Fruit fly (Drosophila melanogaster) whole organism, embryonic: ENCODE data around the gene p115.
A peak's percentile ranks its signal among the peaks of the same experiment; 100 is the strongest.

ENCODE experiments used
- Awh ChIP-seq: fragments of 200-800 bp; sonication (Bioruptor generic); IDR thresholded peaks from 2 replicates; pipeline ENCODE4, ENCODE4 v1.3.6; 2022; ENCODE audit warnings: missing biosample characterization, missing genetic modification characterization
- B-H2 ChIP-seq: fragments of 200-800 bp; sonication (Bioruptor generic); optimal IDR thresholded peaks from 2 replicates; lab custom pipeline; 2018; ENCODE audit warnings: missing biosample characterization, mild to moderate bottlenecking, missing genetic modification characterization
- CG11093 ChIP-seq: fragments of 200-800 bp; sonication (Bioruptor generic); IDR thresholded peaks from 3 replicates; pipeline ENCODE4 v1.3.6; 2022; ENCODE audit warnings: missing biosample characterization, missing genetic modification characterization
- CG15514 ChIP-seq: fragments of 200-800 bp; sonication (Bioruptor generic); optimal IDR thresholded peaks from 3 replicates; lab custom pipeline; 2017; ENCODE audit warnings: missing biosample characterization, missing genetic modification characterization, mild to moderate bottlenecking, moderate library complexity, missing genetic modification reagents
- CG1792 ChIP-seq: fragments of 200-800 bp; sonication (Bioruptor generic); optimal IDR thresholded peaks from 2 replicates; lab custom pipeline; 2016; ENCODE audit warnings: missing biosample characterization, missing genetic modification characterization
- CG18764 ChIP-seq: fragments of 200-800 bp; sonication (Bioruptor generic); optimal IDR thresholded peaks from 3 replicates; lab custom pipeline; 2016; ENCODE audit warnings: missing biosample characterization, missing genetic modification characterization
- CG2199 ChIP-seq: fragments of 200-800 bp; sonication (Bioruptor generic); IDR thresholded peaks from 3 replicates; pipeline ENCODE4 v1.3.6; 2022; ENCODE audit warnings: missing biosample characterization, missing genetic modification characterization
- CG7786 ChIP-seq: fragments of 200-800 bp; sonication (Bioruptor generic); optimal IDR thresholded peaks from 2 replicates; lab custom pipeline; 2016; ENCODE audit warnings: missing biosample characterization, missing genetic modification characterization
- CG8944 ChIP-seq: fragments of 200-800 bp; sonication (Bioruptor generic); optimal IDR thresholded peaks from 3 replicates; lab custom pipeline; 2016; ENCODE audit warnings: missing biosample characterization, missing genetic modification characterization
- CG9817 ChIP-seq: fragments of 200-800 bp; sonication (Bioruptor generic); optimal IDR thresholded peaks from 2 replicates; lab custom pipeline; 2018; ENCODE audit warnings: missing biosample characterization, mild to moderate bottlenecking, missing genetic modification characterization, moderate library complexity
- CkIIα-i1 ChIP-seq: fragments of 200-800 bp; sonication (Bioruptor generic); IDR thresholded peaks from 2 replicates; pipeline ENCODE4 v1.3.6; 2022; ENCODE audit warnings: missing biosample characterization, missing genetic modification characterization
- CoRest ChIP-seq: fragments of 200-800 bp; sonication (Bioruptor generic); optimal IDR thresholded peaks from 3 replicates; lab custom pipeline; 2018; ENCODE audit warnings: missing biosample characterization, mild to moderate bottlenecking, missing genetic modification characterization, moderate library complexity
- Dfd ChIP-seq, 2 experiments: fragments of >200 bp; optimal IDR thresholded peaks; 2 replicates each; lab custom pipeline; 2017; ENCODE audit warnings: missing biosample characterization in 2 of 2, missing genetic modification characterization in 2 of 2
- GATAe ChIP-seq: fragments of 200-800 bp; sonication (Bioruptor generic); conservative IDR thresholded peaks from 2 replicates; pipeline ENCODE4 v1.3.6; 2022; ENCODE audit warnings: missing biosample characterization, missing genetic modification characterization
- Gsc ChIP-seq: fragments of 200-800 bp; sonication (Bioruptor generic); IDR thresholded peaks from 2 replicates; pipeline ENCODE4 v1.3.6; 2022; ENCODE audit warnings: missing biosample characterization, missing genetic modification characterization
- Gug ChIP-seq: fragments of 200-800 bp; sonication (Bioruptor generic); IDR thresholded peaks from 4 replicates; pipeline ENCODE4 v1.3.6; 2022; ENCODE audit warnings: missing biosample characterization, missing genetic modification characterization
- HmgZ ChIP-seq: fragments of 200-800 bp; sonication (Bioruptor generic); optimal IDR thresholded peaks from 2 replicates; lab custom pipeline; 2018; ENCODE audit warnings: missing biosample characterization, mild to moderate bottlenecking, missing genetic modification characterization
- Hr78 ChIP-seq, 2 experiments: fragments of 200-800 bp in 1 of 2; fragments of >200 bp in 1 of 2; sonication (Bioruptor generic) in 1 of 2; optimal IDR thresholded peaks; 2 replicates each; lab custom pipeline; 2017 to 2019; ENCODE audit warnings: missing biosample characterization in 2 of 2, missing genetic modification characterization in 2 of 2, mild to moderate bottlenecking in 1 of 2, moderate library complexity in 1 of 2
- Lhr ChIP-seq: fragments of 200-800 bp; sonication (Bioruptor generic); optimal IDR thresholded peaks from 3 replicates; lab custom pipeline; 2017; ENCODE audit warnings: mild to moderate bottlenecking, missing biosample characterization, missing genetic modification reagents, missing genetic modification characterization
- Lpt ChIP-seq: fragments of >200 bp; optimal IDR thresholded peaks from 2 replicates; lab custom pipeline; 2018; ENCODE audit warnings: missing biosample characterization, missing genetic modification characterization
- Meics ChIP-seq: fragments of 200-800 bp; sonication (Bioruptor generic); optimal IDR thresholded peaks from 2 replicates; lab custom pipeline; 2017; ENCODE audit warnings: missing biosample characterization, mild to moderate bottlenecking, missing genetic modification characterization
- NC2α ChIP-seq: fragments of 200-800 bp; sonication (Bioruptor generic); optimal IDR thresholded peaks from 2 replicates; lab custom pipeline; 2016; ENCODE audit warnings: missing biosample characterization, missing genetic modification characterization
- Nf-YB ChIP-seq: fragments of 200-800 bp; sonication (Bioruptor generic); optimal IDR thresholded peaks from 3 replicates; lab custom pipeline; 2019; ENCODE audit warnings: missing biosample characterization, mild to moderate bottlenecking, missing genetic modification characterization, moderate library complexity
- Nf-YC ChIP-seq: fragments of 200-800 bp; optimal IDR thresholded peaks from 3 replicates; lab custom pipeline; 2019; ENCODE audit warnings: missing biosample characterization, mild to moderate bottlenecking, missing genetic modification characterization, moderate library complexity
- Rx ChIP-seq: fragments of 200-800 bp; sonication (Bioruptor generic); IDR thresholded peaks from 2 replicates; pipeline ENCODE4 v1.3.6; 2022; ENCODE audit warnings: missing biosample characterization, missing genetic modification characterization
- Side ChIP-seq: fragments of 200-800 bp; sonication (Bioruptor generic); optimal IDR thresholded peaks from 2 replicates; lab custom pipeline; 2016; ENCODE audit warnings: missing biosample characterization, missing genetic modification characterization
- Sox100B ChIP-seq: fragments of 200-800 bp; sonication (Bioruptor generic); optimal IDR thresholded peaks from 3 replicates; lab custom pipeline; 2018; ENCODE audit warnings: missing biosample characterization, mild to moderate bottlenecking, missing genetic modification characterization
- Spps ChIP-seq: fragments of 200-800 bp; sonication (Bioruptor generic); optimal IDR thresholded peaks from 2 replicates; lab custom pipeline; 2018; ENCODE audit warnings: missing biosample characterization, mild to moderate bottlenecking, missing genetic modification characterization
- Xrp1 ChIP-seq: fragments of 200-800 bp; sonication (Bioruptor generic); IDR thresholded peaks from 2 replicates; pipeline ENCODE4 v1.3.6; 2022; ENCODE audit warnings: missing biosample characterization, missing genetic modification characterization
- bbx ChIP-seq: fragments of 200-800 bp; sonication (Bioruptor generic); IDR thresholded peaks from 2 replicates; pipeline ENCODE4 v1.3.6; 2022; ENCODE audit warnings: missing biosample characterization, missing genetic modification characterization; ENCODE audit not compliant: partially characterized antibody
- cad ChIP-seq: fragments of >200 bp; optimal IDR thresholded peaks from 2 replicates; lab custom pipeline; 2017; ENCODE audit warnings: missing biosample characterization, missing genetic modification characterization
- crol ChIP-seq: fragments of 200-800 bp; sonication (Bioruptor generic); IDR thresholded peaks from 2 replicates; pipeline ENCODE4 v1.3.6; 2022; ENCODE audit warnings: missing biosample characterization, missing genetic modification characterization
- dmrt99B ChIP-seq: fragments of 200-800 bp; sonication (Bioruptor generic); optimal IDR thresholded peaks from 2 replicates; lab custom pipeline; 2018; ENCODE audit warnings: missing biosample characterization, mild to moderate bottlenecking, missing genetic modification characterization, moderate library complexity
- emc ChIP-seq: fragments of 200-800 bp; sonication (Bioruptor generic); optimal IDR thresholded peaks from 2 replicates; lab custom pipeline; 2016; ENCODE audit warnings: missing biosample characterization, missing genetic modification characterization
- esg ChIP-seq: fragments of 200-800 bp; sonication (Bioruptor generic); conservative IDR thresholded peaks from 2 replicates; pipeline ENCODE4 v1.3.6; 2022; ENCODE audit warnings: missing biosample characterization, missing genetic modification characterization
- fru ChIP-seq: fragments of >200 bp; optimal IDR thresholded peaks from 2 replicates; lab custom pipeline; 2017
- gcm ChIP-seq: fragments of 200-800 bp; sonication (Bioruptor generic); optimal IDR thresholded peaks from 2 replicates; lab custom pipeline; 2019; ENCODE audit warnings: missing biosample characterization, mild to moderate bottlenecking, missing genetic modification characterization, moderate library complexity
- grau ChIP-seq: fragments of 200-800 bp; optimal IDR thresholded peaks from 3 replicates; lab custom pipeline; 2019; ENCODE audit warnings: missing biosample characterization, mild to moderate bottlenecking, missing genetic modification characterization, moderate library complexity
- insv ChIP-seq, 2 experiments: fragments of 200-800 bp; sonication (Bioruptor generic); optimal IDR thresholded peaks; 3 replicates each; lab custom pipeline; 2016 to 2018; ENCODE audit warnings: missing biosample characterization in 2 of 2, missing genetic modification characterization in 2 of 2
- odd ChIP-seq: fragments of 200-800 bp; sonication (Bioruptor generic); optimal IDR thresholded peaks from 2 replicates; lab custom pipeline; 2017; ENCODE audit warnings: missing biosample characterization, mild to moderate bottlenecking, missing genetic modification characterization
- otp ChIP-seq: fragments of 200-800 bp; sonication (Bioruptor generic); IDR thresholded peaks from 3 replicates; pipeline ENCODE4, ENCODE4 v1.3.6; 2022; ENCODE audit warnings: missing biosample characterization, missing genetic modification characterization
- pan ChIP-seq, 4 experiments: fragments of >200 bp in 3 of 4; fragments of 200-800 bp in 1 of 4; sonication (Bioruptor generic) in 1 of 4; optimal IDR thresholded peaks in 3 of 4; IDR thresholded peaks in 1 of 4; 2 replicates each; pipeline versions ENCODE4 v1.3.6 to Lab custom; 2017 to 2022; ENCODE audit warnings: missing biosample characterization in 2 of 4, missing genetic modification characterization in 2 of 4, mixed read lengths in 1 of 4
- peb ChIP-seq: fragments of 200-800 bp; sonication (Bioruptor generic); IDR thresholded peaks from 2 replicates; pipeline ENCODE4 v1.3.6; 2022; ENCODE audit warnings: missing biosample characterization, missing genetic modification characterization
- pita ChIP-seq: fragments of 200-800 bp; sonication (Bioruptor generic); optimal IDR thresholded peaks from 2 replicates; lab custom pipeline; 2017; ENCODE audit warnings: missing biosample characterization, mild to moderate bottlenecking, missing genetic modification characterization
- sna ChIP-seq: fragments of 200-800 bp; sonication (Bioruptor generic); IDR thresholded peaks from 2 replicates; pipeline ENCODE4 v1.3.6; 2022; ENCODE audit warnings: missing biosample characterization, missing genetic modification characterization; ENCODE audit not compliant: partially characterized antibody
- toy ChIP-seq: fragments of 200-800 bp; sonication (Bioruptor generic); IDR thresholded peaks from 2 replicates; pipeline ENCODE4 v1.3.6; 2022; ENCODE audit warnings: missing biosample characterization, missing genetic modification characterization
- trem ChIP-seq: fragments of 200-800 bp; optimal IDR thresholded peaks from 3 replicates; lab custom pipeline; 2019; ENCODE audit warnings: missing biosample characterization, mild to moderate bottlenecking, missing genetic modification characterization, moderate library complexity
- trh ChIP-seq: fragments of 200-800 bp; sonication (Bioruptor generic); optimal IDR thresholded peaks from 2 replicates; lab custom pipeline; 2016; ENCODE audit warnings: missing biosample characterization, missing genetic modification characterization
- ttk ChIP-seq: fragments of 200-800 bp; sonication (Bioruptor generic); IDR thresholded peaks from 2 replicates; pipeline ENCODE4 v2.1.2; 2022; ENCODE audit warnings: missing biosample characterization, missing genetic modification characterization
- zfh2 ChIP-seq: fragments of 200-800 bp; sonication (Bioruptor generic); optimal IDR thresholded peaks from 2 replicates; lab custom pipeline; 2016; ENCODE audit warnings: missing biosample characterization, missing genetic modification characterization

p115 gene

DNA sequence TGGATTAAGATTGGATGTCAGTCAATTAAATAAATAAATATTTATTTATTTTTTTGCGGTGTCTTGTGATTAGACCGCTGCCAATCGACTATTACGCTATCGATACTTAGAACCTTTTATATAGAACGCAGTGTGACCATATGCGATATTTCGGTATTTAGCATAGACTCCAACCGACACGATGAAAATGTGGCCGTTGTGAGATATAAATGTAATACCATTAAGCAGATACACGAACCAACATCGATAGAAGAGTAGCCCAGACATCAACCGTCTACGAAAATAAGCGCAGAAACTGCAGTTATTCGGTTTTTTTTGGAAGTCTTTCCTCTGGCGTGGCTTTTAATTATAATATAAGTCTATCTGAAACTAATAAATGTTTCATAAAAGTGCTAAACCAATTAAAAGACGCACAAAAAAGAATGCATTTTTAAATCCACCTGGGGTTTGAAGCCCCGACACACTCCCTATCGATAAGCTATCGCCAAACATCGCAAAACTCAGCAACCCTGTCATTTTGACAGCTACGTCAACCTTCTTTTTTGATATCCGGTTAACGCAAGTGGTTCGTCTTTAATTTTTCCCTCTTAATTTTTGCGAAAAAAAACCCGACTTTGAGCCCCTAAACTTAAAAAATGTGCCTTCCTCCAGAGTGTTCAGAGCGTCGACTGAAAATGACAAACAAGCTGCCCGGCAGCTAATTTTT is 39.5 kb downstream of the p115 start, which contains the start of the genes Dhdds and RpS14a (continued):
- TF ChIP-seq CG11093 (no peak), CG8944 (no peak), Nf-YB (GFP tag; lab: Kevin White, UChicago) (peak; percentile 18), fru (lab: Kevin White, UChicago) (no peak), bbx (GFP tag; lab: Robert Waterston, UW) (peak; percentile 58), CG7786 (peak; percentile 25), B-H2 (GFP tag; lab: Kevin White, UChicago) (no peak), HmgZ (no peak), CG1792 (GFP tag; lab: Kevin White, UChicago) (no peak), CG9817 (no peak), peb (no peak), Awh (GFP tag; lab: Robert Waterston, UW) (no peak), crol (GFP tag; lab: Robert Waterston, UW) (no peak), trh (GFP tag; lab: Kevin White, UChicago) (peak; percentile 52), sna (GFP tag; lab: Robert Waterston, UW) (peak; percentile 64; the same call in 1 of the 2 replicates), pan (optimal IDR thresholded peaks at IDR 0.05; lab: Kevin White, UChicago) (no peak), pan (GFP tag; optimal IDR thresholded peaks at IDR 0.05 in 1 of 2, IDR thresholded peaks at IDR 0.05 in 1 of 2) (peak in 1 of 2 experiments; percentile 26), Meics (GFP tag; lab: Kevin White, UChicago) (peak; percentile 80), Gsc (no peak), Lpt (GFP tag; lab: Kevin White, UChicago) (no peak), Spps (tag; lab: Kevin White, UChicago) (peak; percentile 25), Xrp1 (GFP tag; lab: Robert Waterston, UW) (no peak), trem (tag; lab: Kevin White, UChicago) (peak; percentile 74), Side (GFP tag; lab: Kevin White, UChicago) (peak; percentile 45), emc (GFP tag; lab: Kevin White, UChicago) (peak; percentile 40), Hr78 (GFP tag; optimal IDR thresholded peaks at IDR 0.05; lab: Kevin White, UChicago) (no peak), grau (tag; lab: Kevin White, UChicago) (peak; percentile 49), Gug (GFP tag; lab: Robert Waterston, UW) (0 out of 4 replicates have a peak, but pooled peaks have one; percentile 11), toy (no peak), CoRest (tag; lab: Kevin White, UChicago) (peak; percentile 47), CkIIα-i1 (GFP tag; lab: Robert Waterston, UW) (no peak), CG18764 (peak; percentile 25), dmrt99B (tag; lab: Kevin White, UChicago) (no peak), esg (GFP tag; lab: Robert Waterston, UW) (no peak), pita (GFP tag; lab: Kevin White, UChicago) (peak; percentile 86), ttk (no peak), CG2199 (GFP tag; lab: Robert Waterston, UW) (no peak), Nf-YC (tag; lab: Kevin White, UChicago) (peak; percentile 54), Dfd (GFP tag; optimal IDR thresholded peaks at IDR 0.05; lab: Kevin White, UChicago) (no peak), zfh2 (peak; percentile 61), insv (GFP tag; optimal IDR thresholded peaks at IDR 0.05; lab: Kevin White, UChicago) (peak in 1 of 2 experiments; percentile 67), cad (GFP tag; lab: Kevin White, UChicago) (no peak), Sox100B (GFP tag; lab: Kevin White, UChicago) (peak; percentile 81), gcm (GFP tag; lab: Kevin White, UChicago) (peak; percentile 36), odd (GFP tag; lab: Kevin White, UChicago) (peak; percentile 54), otp (GFP tag; lab: Robert Waterston, UW) (peak; percentile 39; the same call in 1 of the 3 replicates), Lhr (GFP tag; lab: Kevin White, UChicago) (peak; percentile 90), GATAe (GFP tag; lab: Robert Waterston, UW) (no peak), NC2α (peak; percentile 32), CG15514 (GFP tag; lab: Kevin White, UChicago) (peak; percentile 64), Rx (peak; percentile 11; the same call in 1 of the 2 replicates)
